Worm (Caenorhabditis elegans) whole organism, L1 larva: Measurements from ENCODE around the gene rips-1.

ENCODE experiments used
- C04F5.9 ChIP-seq: sonication (generic microtip); optimal IDR thresholded peaks from 2 replicates; lab custom pipeline; 2016; ENCODE audit warnings: missing genetic modification characterization, missing compliant biosample characterization
- C16A3.4 ChIP-seq: fragments of 150-350 bp; optimal IDR thresholded peaks from 2 replicates; lab custom pipeline; 2014; ENCODE audit warnings: missing biosample characterization, missing genetic modification characterization
- Y116A8C.19 ChIP-seq: sonication (generic microtip); optimal IDR thresholded peaks from 2 replicates; lab custom pipeline; 2016; ENCODE audit warnings: missing compliant biosample characterization, missing genetic modification characterization, borderline replicate concordance
- aha-1 ChIP-seq: fragments of 150-350 bp; optimal IDR thresholded peaks from 2 replicates; lab custom pipeline; 2014; ENCODE audit warnings: missing biosample characterization, missing genetic modification characterization
- ama-1 ChIP-seq: fragments of 150-350 bp; optimal IDR thresholded peaks from 2 replicates; lab custom pipeline; 2014
- blmp-1 ChIP-seq: fragments of 150-350 bp; optimal IDR thresholded peaks from 2 replicates; lab custom pipeline; 2014; ENCODE audit warnings: missing biosample characterization, missing genetic modification characterization
- ceh-63 ChIP-seq: fragments of 200-800 bp; sonication (Bioruptor generic); optimal IDR thresholded peaks from 2 replicates; lab custom pipeline; 2018; ENCODE audit warnings: mild to moderate bottlenecking, missing genetic modification characterization, missing compliant biosample characterization
- ces-1 ChIP-seq: fragments of 150-350 bp; optimal IDR thresholded peaks from 2 replicates; lab custom pipeline; 2014; ENCODE audit warnings: missing biosample characterization, missing genetic modification reagents, missing genetic modification characterization
- dpl-1 ChIP-seq, 3 experiments: fragments of 150-350 bp in 2 of 3; sonication (generic microtip) in 1 of 3; optimal IDR thresholded peaks; 2 replicates each; lab custom pipeline; 2014 to 2017; ENCODE audit warnings: missing biosample characterization in 3 of 3, missing genetic modification characterization in 3 of 3, missing genetic modification reagents in 3 of 3
- dsc-1 ChIP-seq: sonication (generic microtip); optimal IDR thresholded peaks from 2 replicates; lab custom pipeline; 2016; ENCODE audit warnings: mild to moderate bottlenecking, missing genetic modification characterization, missing compliant biosample characterization
- efl-1 ChIP-seq, 4 experiments: fragments of 150-350 bp; optimal IDR thresholded peaks in 3 of 4; peaks in 1 of 4; 1 replicate in 1 of 4; 2 replicates in 3 of 4; lab custom pipeline; 2014; ENCODE audit warnings: missing biosample characterization in 2 of 4, missing genetic modification characterization in 2 of 4, missing genetic modification reagents in 2 of 4
- efl-3 ChIP-seq: fragments of 200-800 bp; sonication (Bioruptor generic); optimal IDR thresholded peaks from 2 replicates; lab custom pipeline; 2018; ENCODE audit warnings: mild to moderate bottlenecking, missing genetic modification characterization, missing compliant biosample characterization
- fkh-4 ChIP-seq: sonication (generic microtip); optimal IDR thresholded peaks from 2 replicates; lab custom pipeline; 2016; ENCODE audit warnings: missing compliant biosample characterization, missing genetic modification characterization, borderline replicate concordance
- fkh-8 ChIP-seq: sonication (generic microtip); optimal IDR thresholded peaks from 2 replicates; lab custom pipeline; 2016; ENCODE audit warnings: mild to moderate bottlenecking, missing genetic modification characterization, missing compliant biosample characterization
- fos-1 ChIP-seq: fragments of 150-350 bp; optimal IDR thresholded peaks from 2 replicates; lab custom pipeline; 2014; ENCODE audit warnings: missing biosample characterization, missing genetic modification characterization
- hpl-2 ChIP-seq: fragments of 150-350 bp; optimal IDR thresholded peaks from 2 replicates; lab custom pipeline; 2014; ENCODE audit warnings: missing biosample characterization, missing genetic modification reagents, missing genetic modification characterization
- irx-1 ChIP-seq: sonication (generic microtip); optimal IDR thresholded peaks from 2 replicates; lab custom pipeline; 2016; ENCODE audit warnings: missing genetic modification characterization, missing compliant biosample characterization
- isw-1 ChIP-seq: fragments of 200-800 bp; sonication (Bioruptor generic); IDR thresholded peaks from 2 replicates; pipeline ENCODE4 v1.3.6; 2022; ENCODE audit warnings: missing genetic modification characterization, missing compliant biosample characterization
- jun-1 ChIP-seq: fragments of 150-350 bp; optimal IDR thresholded peaks from 2 replicates; lab custom pipeline; 2014; ENCODE audit warnings: missing biosample characterization, missing genetic modification reagents, missing genetic modification characterization
- lin-35 ChIP-seq, 2 experiments: fragments of 150-350 bp; optimal IDR thresholded peaks; 2 replicates each; lab custom pipeline; 2014; ENCODE audit warnings: missing biosample characterization in 2 of 2, missing genetic modification characterization in 2 of 2, missing genetic modification reagents in 2 of 2
- lin-39 ChIP-seq: fragments of 150-350 bp; optimal IDR thresholded peaks from 2 replicates; lab custom pipeline; 2014; ENCODE audit warnings: missing biosample characterization, missing genetic modification reagents, missing genetic modification characterization
- lsy-2 ChIP-seq, 2 experiments: fragments of 150-350 bp; optimal IDR thresholded peaks; 2 replicates each; lab custom pipeline; 2014; ENCODE audit warnings: missing biosample characterization in 2 of 2, missing genetic modification characterization in 2 of 2
- mab-9 ChIP-seq: fragments of 200-800 bp; sonication (Bioruptor generic); IDR thresholded peaks from 2 replicates; pipeline ENCODE4 v1.3.6; 2022; ENCODE audit warnings: missing genetic modification reagents, missing genetic modification characterization, missing compliant biosample characterization
- mdl-1 ChIP-seq, 2 experiments: fragments of 150-350 bp; optimal IDR thresholded peaks; 2 replicates each; lab custom pipeline; 2014 to 2017; ENCODE audit warnings: missing biosample characterization in 2 of 2, missing genetic modification characterization in 2 of 2, inconsistent platforms in 1 of 2
- mef-2 ChIP-seq: fragments of 150-350 bp; optimal IDR thresholded peaks from 2 replicates; lab custom pipeline; 2014; ENCODE audit warnings: missing biosample characterization, missing genetic modification characterization
- mep-1 ChIP-seq: fragments of 150-350 bp; optimal IDR thresholded peaks from 2 replicates; lab custom pipeline; 2014; ENCODE audit warnings: missing biosample characterization, missing genetic modification characterization
- nhr-11 ChIP-seq: fragments of 150-350 bp; optimal IDR thresholded peaks from 2 replicates; lab custom pipeline; 2014; ENCODE audit warnings: missing biosample characterization, missing genetic modification characterization
- nhr-20 ChIP-seq: sonication (generic microtip); optimal IDR thresholded peaks from 2 replicates; lab custom pipeline; 2016; ENCODE audit warnings: mild to moderate bottlenecking, missing genetic modification characterization, missing compliant biosample characterization
- nhr-237 ChIP-seq: fragments of 150-350 bp; optimal IDR thresholded peaks from 2 replicates; lab custom pipeline; 2014; ENCODE audit warnings: missing biosample characterization, missing genetic modification characterization
- nhr-47 ChIP-seq: sonication (generic microtip); optimal IDR thresholded peaks from 2 replicates; lab custom pipeline; 2016; ENCODE audit warnings: mild to moderate bottlenecking, missing genetic modification characterization, moderate library complexity, missing compliant biosample characterization
- nhr-85 ChIP-seq: sonication (generic microtip); peaks from one replicate; lab custom pipeline; 2016; ENCODE audit warnings: missing genetic modification characterization, inconsistent platforms, missing compliant biosample characterization
- pax-3 ChIP-seq: fragments of 200-800 bp; sonication (Bioruptor generic); optimal IDR thresholded peaks from 2 replicates; lab custom pipeline; 2018; ENCODE audit warnings: mild to moderate bottlenecking, missing genetic modification characterization, moderate library complexity, missing compliant biosample characterization
- pqm-1 ChIP-seq: sonication (generic microtip); optimal IDR thresholded peaks from 3 replicates; lab custom pipeline; 2017; ENCODE audit warnings: missing biosample characterization, missing genetic modification characterization
- skn-1 ChIP-seq: fragments of 150-350 bp; optimal IDR thresholded peaks from 2 replicates; lab custom pipeline; 2014; ENCODE audit warnings: missing biosample characterization, missing genetic modification characterization
- snpc-4 ChIP-seq: fragments of 150-350 bp; optimal IDR thresholded peaks from 2 replicates; lab custom pipeline; 2014; ENCODE audit warnings: missing biosample characterization, missing genetic modification characterization
- snu-23 ChIP-seq: sonication (generic microtip); optimal IDR thresholded peaks from 2 replicates; lab custom pipeline; 2016; ENCODE audit warnings: missing genetic modification characterization, missing compliant biosample characterization
- sup-37 ChIP-seq: fragments of 200-800 bp; sonication (Bioruptor generic); optimal IDR thresholded peaks from 2 replicates; lab custom pipeline; 2018; ENCODE audit warnings: mild to moderate bottlenecking, missing genetic modification characterization, missing compliant biosample characterization
- swsn-7 ChIP-seq: sonication (generic microtip); optimal IDR thresholded peaks from 2 replicates; lab custom pipeline; 2016; ENCODE audit warnings: missing genetic modification characterization, missing compliant biosample characterization
- tbx-2 ChIP-seq: sonication (generic microtip); optimal IDR thresholded peaks from 2 replicates; lab custom pipeline; 2016; ENCODE audit warnings: missing genetic modification characterization, missing compliant biosample characterization
- tlp-1 ChIP-seq: fragments of 150-350 bp; optimal IDR thresholded peaks from 2 replicates; lab custom pipeline; 2014; ENCODE audit warnings: missing biosample characterization, missing genetic modification characterization
- unc-130 ChIP-seq: fragments of 150-350 bp; optimal IDR thresholded peaks from 2 replicates; lab custom pipeline; 2017; ENCODE audit warnings: missing biosample characterization, missing genetic modification characterization, inconsistent platforms
- unc-30 ChIP-seq: sonication (generic microtip); optimal IDR thresholded peaks from 2 replicates; lab custom pipeline; 2017; ENCODE audit warnings: missing biosample characterization, missing genetic modification characterization
- unc-86 ChIP-seq: sonication (generic microtip); optimal IDR thresholded peaks from 2 replicates; lab custom pipeline; 2016; ENCODE audit warnings: missing genetic modification characterization, missing compliant biosample characterization
- unc-98 ChIP-seq: fragments of 200-800 bp; sonication (Bioruptor generic); IDR thresholded peaks from 2 replicates; pipeline ENCODE4 v1.3.6; 2022; ENCODE audit warnings: missing genetic modification characterization, missing compliant biosample characterization
- vab-15 ChIP-seq: sonication (generic microtip); optimal IDR thresholded peaks from 2 replicates; lab custom pipeline; 2017; ENCODE audit warnings: missing genotype, mild to moderate bottlenecking, missing genetic modification characterization, missing compliant biosample characterization
- xbp-1 ChIP-seq: sonication (generic microtip); optimal IDR thresholded peaks from 2 replicates; lab custom pipeline; 2016; ENCODE audit warnings: missing genetic modification characterization, missing compliant biosample characterization
- zip-4 ChIP-seq: fragments of 200-800 bp; sonication (Bioruptor generic); optimal IDR thresholded peaks from 2 replicates; lab custom pipeline; 2018; ENCODE audit warnings: mild to moderate bottlenecking, missing genetic modification characterization, moderate library complexity, missing compliant biosample characterization

The rips-1 gene

ce11 chrV:3743172-3743626 lies 28.6 kb upstream of the rips-1 start, which contains the start of gene mtm-9 (continued):
- TF ChIP-seq lin-39, result no peak
- no peak for TF ChIP-seq snpc-4 (tag; lab: Kevin White, UChicago)
- TF ChIP-seq mef-2 (tag; lab: Kevin White, UChicago), result no peak
- peak; percentile 27 for TF ChIP-seq isw-1 (GFP tag; lab: Robert Waterston, UW)
- TF ChIP-seq ces-1 (GFP tag; lab: Kevin White, UChicago), result no peak
- TF ChIP-seq nhr-11 (tag; lab: Kevin White, UChicago), result no peak

- TF ChIP-seq dsc-1 (no peak), efl-1 (optimal IDR thresholded peaks at IDR 0.05; lab: Kevin White, UChicago) (no peak), efl-1 (GFP tag; optimal IDR thresholded peaks at IDR 0.05 in 1 of 2; lab: Kevin White, UChicago) (peak in 1 of 2 experiments; percentile 67)
Measured at ce11 chrV:3750328-3750727, 21.5 kb upstream of the rips-1 start.

- TF ChIP-seq zip-4 (GFP tag; lab: Kevin White, UChicago), result no peak
- TF ChIP-seq mep-1 (tag; lab: Kevin White, UChicago), result peak; percentile 66
- peak; percentile 28 to 61 (median 60) for TF ChIP-seq dpl-1 (GFP tag; optimal IDR thresholded peaks at IDR 0.05; lab: Kevin White, UChicago)
- TF ChIP-seq C16A3.4 (tag; lab: Kevin White, UChicago), result no peak
- TF ChIP-seq xbp-1 (tag; lab: Kevin White, UChicago), result peak; percentile 35
- TF ChIP-seq ceh-63 (GFP tag; lab: Kevin White, UChicago), result no peak
- TF ChIP-seq irx-1, result peak; percentile 8
- TF ChIP-seq unc-86 (tag; lab: Kevin White, UChicago), result peak; percentile 33
- peak in 1 of 2 experiments; percentile 39 for TF ChIP-seq mdl-1 (tag; optimal IDR thresholded peaks at IDR 0.05; lab: Kevin White, UChicago)
- no peak for TF ChIP-seq sup-37 (GFP tag; lab: Kevin White, UChicago)
- peak; percentile 40 for TF ChIP-seq nhr-47 (tag; lab: Kevin White, UChicago)
- TF ChIP-seq tbx-2 (tag; lab: Kevin White, UChicago), result peak; percentile 39
- peak; percentile 66 for TF ChIP-seq nhr-85 (tag; lab: Kevin White, UChicago)
- TF ChIP-seq pqm-1 (tag; lab: Kevin White, UChicago), result no peak
- TF ChIP-seq ces-1 (GFP tag; lab: Kevin White, UChicago), result no peak
- peak; percentile 17 for TF ChIP-seq skn-1 (tag; lab: Kevin White, UChicago)
- peak; percentile 4 for TF ChIP-seq nhr-11 (tag; lab: Kevin White, UChicago)
- no peak for TF ChIP-seq blmp-1
- peak; percentile 36 to 45 for TF ChIP-seq lsy-2 (tag; optimal IDR thresholded peaks at IDR 0.05; lab: Kevin White, UChicago)
- TF ChIP-seq mab-9 (GFP tag; lab: Robert Waterston, UW), result no peak
- peak; percentile 59 for TF ChIP-seq nhr-20 (tag; lab: Kevin White, UChicago)
- no peak for TF ChIP-seq tlp-1 (tag; lab: Kevin White, UChicago)
- peak; percentile 67 for TF ChIP-seq snu-23 (GFP tag; lab: Kevin White, UChicago)
- peak; percentile 54 for TF ChIP-seq swsn-7 (tag; lab: Kevin White, UChicago)
- TF ChIP-seq unc-98 (GFP tag; lab: Robert Waterston, UW), result no peak
- peak; percentile 28 for TF ChIP-seq dsc-1
- peak; percentile 56 to 61 for TF ChIP-seq lin-35 (GFP tag; optimal IDR thresholded peaks at IDR 0.05; lab: Kevin White, UChicago)
- TF ChIP-seq efl-1 (optimal IDR thresholded peaks at IDR 0.05; lab: Kevin White, UChicago), result peak; percentile 75 to 79
- TF ChIP-seq efl-1 (GFP tag; optimal IDR thresholded peaks at IDR 0.05 in 1 of 2; lab: Kevin White, UChicago), result peak; percentile 67 to 96
- TF ChIP-seq fos-1 (tag; lab: Kevin White, UChicago), result no peak
Measured at ce11 chrV:3756887-3757286, 14.9 kb upstream of the rips-1 start, which contains the start of gene gid-7. TSS of gene gid-7 (minus strand) at chrV:3757074.

- TF ChIP-seq lsy-2 (tag; optimal IDR thresholded peaks at IDR 0.05; lab: Kevin White, UChicago) (peak; percentile 66 to 83), nhr-237 (tag; lab: Kevin White, UChicago) (no peak), snu-23 (GFP tag; lab: Kevin White, UChicago) (peak; percentile 76), pax-3 (tag; lab: Kevin White, UChicago) (no peak), ama-1 (lab: Kevin White, UChicago) (no peak), hpl-2 (no peak), unc-30 (tag; lab: Kevin White, UChicago) (no peak), mab-9 (GFP tag; lab: Robert Waterston, UW) (no peak), efl-3 (GFP tag; lab: Kevin White, UChicago) (no peak), C04F5.9 (tag; lab: Kevin White, UChicago) (no peak), unc-130 (peak; percentile 47), fkh-4 (tag; lab: Kevin White, UChicago) (no peak), swsn-7 (tag; lab: Kevin White, UChicago) (peak; percentile 71), unc-86 (tag; lab: Kevin White, UChicago) (peak; percentile 26), jun-1 (tag; lab: Kevin White, UChicago) (peak; percentile 6), nhr-20 (tag; lab: Kevin White, UChicago) (peak; percentile 69), aha-1 (tag; lab: Kevin White, UChicago) (no peak), fkh-8 (tag; lab: Kevin White, UChicago) (peak; percentile 69), Y116A8C.19 (tag; lab: Kevin White, UChicago) (no peak), vab-15 (tag; lab: Kevin White, UChicago) (no peak)
Measured at ce11 chrV:3759419-3759915, 12.4 kb upstream of the rips-1 start, which contains the start of gene chk-1. TSS of gene chk-1 (minus strand) at chrV:3759469.
